Fruit fly (Drosophila melanogaster) whole organism, embryonic: ENCODE data around the gene twe.

Experiments used
- BtbVII ChIP-seq: fragments of 200-800 bp; sonication (Bioruptor generic); optimal IDR thresholded peaks from 3 replicates; lab custom pipeline; 2017; ENCODE audit warnings: missing biosample characterization, mild to moderate bottlenecking, missing genetic modification characterization
- CG10147 ChIP-seq: fragments of 200-800 bp; sonication (Bioruptor generic); optimal IDR thresholded peaks from 2 replicates; lab custom pipeline; 2019; ENCODE audit warnings: missing biosample characterization, mild to moderate bottlenecking, missing genetic modification characterization, moderate library complexity
- CG11085 ChIP-seq: fragments of 200-800 bp; sonication (Bioruptor generic); IDR thresholded peaks from 2 replicates; pipeline ENCODE4 v1.3.6; 2022; ENCODE audit warnings: missing biosample characterization, missing genetic modification characterization
- CG13296 ChIP-seq: fragments of 200-800 bp; sonication (Bioruptor generic); optimal IDR thresholded peaks from 3 replicates; lab custom pipeline; 2018; ENCODE audit warnings: missing biosample characterization, mild to moderate bottlenecking, missing genetic modification characterization
- CG13894 ChIP-seq: fragments of 200-800 bp; sonication (Bioruptor generic); optimal IDR thresholded peaks from 3 replicates; lab custom pipeline; 2018; ENCODE audit warnings: missing biosample characterization, mild to moderate bottlenecking, missing genetic modification characterization, moderate library complexity
- CG16779 ChIP-seq: fragments of 200-800 bp; sonication (Bioruptor generic); IDR thresholded peaks from 2 replicates; pipeline ENCODE4 v1.3.6; 2022; ENCODE audit warnings: missing biosample characterization, missing genetic modification characterization
- CG16815 ChIP-seq: fragments of 200-800 bp; sonication (Bioruptor generic); optimal IDR thresholded peaks from 3 replicates; lab custom pipeline; 2017; ENCODE audit warnings: missing biosample characterization, mild to moderate bottlenecking, missing genetic modification characterization
- CG17385 ChIP-seq: fragments of 200-800 bp; sonication (Bioruptor generic); optimal IDR thresholded peaks from 3 replicates; lab custom pipeline; 2018; ENCODE audit warnings: missing biosample characterization, mild to moderate bottlenecking, missing genetic modification characterization
- CG17829 ChIP-seq: fragments of 200-800 bp; optimal IDR thresholded peaks from 2 replicates; lab custom pipeline; 2019; ENCODE audit warnings: missing biosample characterization, mild to moderate bottlenecking, missing genetic modification characterization, moderate library complexity
- CG2202 ChIP-seq: fragments of 200-800 bp; sonication (Bioruptor generic); optimal IDR thresholded peaks from 2 replicates; lab custom pipeline; 2018; ENCODE audit warnings: missing biosample characterization, mild to moderate bottlenecking, missing genetic modification characterization
- CG3163 ChIP-seq: fragments of 200-800 bp; sonication (Bioruptor generic); optimal IDR thresholded peaks from 3 replicates; lab custom pipeline; 2016; ENCODE audit warnings: missing biosample characterization, missing genetic modification characterization
- CG32532 ChIP-seq: fragments of 200-800 bp; sonication (Bioruptor generic); IDR thresholded peaks from 2 replicates; pipeline ENCODE4 v1.3.6; 2022; ENCODE audit warnings: missing biosample characterization, missing genetic modification characterization
- CG3281 ChIP-seq: fragments of 200-800 bp; sonication (Bioruptor generic); optimal IDR thresholded peaks from 3 replicates; lab custom pipeline; 2017; ENCODE audit warnings: missing biosample characterization, mild to moderate bottlenecking, missing genetic modification characterization
- CG34224 ChIP-seq: fragments of 200-800 bp; sonication (Bioruptor generic); IDR thresholded peaks from 3 replicates; pipeline ENCODE4 v1.3.6; 2022; ENCODE audit warnings: missing biosample characterization, missing genetic modification characterization; ENCODE audit not compliant: partially characterized antibody
- CG3726 ChIP-seq: fragments of 200-800 bp; sonication (Bioruptor generic); IDR thresholded peaks from 3 replicates; pipeline ENCODE4, ENCODE4 v1.3.6; 2022; ENCODE audit warnings: missing biosample characterization, missing genetic modification characterization
- CG3995 ChIP-seq: fragments of 200-800 bp; sonication (Bioruptor generic); optimal IDR thresholded peaks from 3 replicates; lab custom pipeline; 2016; ENCODE audit warnings: missing biosample characterization, missing genetic modification characterization
- CG4617 ChIP-seq: fragments of 200-800 bp; sonication (Bioruptor generic); optimal IDR thresholded peaks from 3 replicates; lab custom pipeline; 2016; ENCODE audit warnings: missing biosample characterization, missing genetic modification characterization, borderline replicate concordance
- CG4854 ChIP-seq: fragments of 200-800 bp; sonication (Bioruptor generic); optimal IDR thresholded peaks from 2 replicates; lab custom pipeline; 2016; ENCODE audit warnings: missing biosample characterization, missing genetic modification characterization, inconsistent platforms
- CG5180 ChIP-seq: fragments of 200-800 bp; sonication (Bioruptor generic); optimal IDR thresholded peaks from 3 replicates; lab custom pipeline; 2017; ENCODE audit warnings: missing biosample characterization, missing genetic modification characterization, mild to moderate bottlenecking, moderate library complexity, missing genetic modification reagents
- CG6175 ChIP-seq: fragments of 200-800 bp; sonication (Bioruptor generic); IDR thresholded peaks from 3 replicates; pipeline ENCODE4 v1.3.6; 2022; ENCODE audit warnings: missing biosample characterization, missing genetic modification characterization
- CG6689 ChIP-seq: fragments of 200-800 bp; sonication (Bioruptor generic); IDR thresholded peaks from 2 replicates; pipeline ENCODE4 v1.3.6; 2022; ENCODE audit warnings: missing biosample characterization, missing genetic modification characterization
- CG8281 ChIP-seq: fragments of 200-800 bp; sonication (Bioruptor generic); optimal IDR thresholded peaks from 2 replicates; lab custom pipeline; 2018; ENCODE audit warnings: missing biosample characterization, mild to moderate bottlenecking, missing genetic modification characterization, moderate library complexity
- CG9932 ChIP-seq: fragments of 200-800 bp; sonication (Bioruptor generic); IDR thresholded peaks from 2 replicates; pipeline ENCODE4 v1.3.6; 2022; ENCODE audit warnings: missing biosample characterization, missing genetic modification characterization
- CkIIα-i1 ChIP-seq: fragments of 200-800 bp; sonication (Bioruptor generic); IDR thresholded peaks from 2 replicates; pipeline ENCODE4 v1.3.6; 2022; ENCODE audit warnings: missing biosample characterization, missing genetic modification characterization
- Dad ChIP-seq: fragments of 200-800 bp; sonication (Bioruptor generic); optimal IDR thresholded peaks from 3 replicates; lab custom pipeline; 2016; ENCODE audit warnings: missing biosample characterization, missing genetic modification characterization
- GATAe ChIP-seq: fragments of 200-800 bp; sonication (Bioruptor generic); conservative IDR thresholded peaks from 2 replicates; pipeline ENCODE4 v1.3.6; 2022; ENCODE audit warnings: missing biosample characterization, missing genetic modification characterization
- H2.0 ChIP-seq: fragments of 200-800 bp; sonication (Bioruptor generic); IDR thresholded peaks from 2 replicates; pipeline ENCODE4 v1.3.6; 2022; ENCODE audit warnings: missing biosample characterization, missing genetic modification characterization
- HLHmδ ChIP-seq: fragments of 200-800 bp; sonication (Bioruptor generic); optimal IDR thresholded peaks from 2 replicates; lab custom pipeline; 2018; ENCODE audit warnings: missing biosample characterization, mild to moderate bottlenecking, missing genetic modification characterization, moderate library complexity
- HmgZ ChIP-seq: fragments of 200-800 bp; sonication (Bioruptor generic); optimal IDR thresholded peaks from 2 replicates; lab custom pipeline; 2018; ENCODE audit warnings: missing biosample characterization, mild to moderate bottlenecking, missing genetic modification characterization
- Jarid2 ChIP-seq: fragments of 200-800 bp; sonication (Bioruptor generic); optimal IDR thresholded peaks from 3 replicates; lab custom pipeline; 2017; ENCODE audit warnings: mild to moderate bottlenecking, missing biosample characterization, missing genetic modification reagents, missing genetic modification characterization
- MBD-R2 ChIP-seq: fragments of 200-800 bp; sonication (Bioruptor generic); IDR thresholded peaks from 2 replicates; pipeline ENCODE4 v1.3.6; 2022; ENCODE audit warnings: missing biosample characterization, missing genetic modification characterization
- Poxn ChIP-seq: fragments of 200-800 bp; sonication (Bioruptor generic); IDR thresholded peaks from 2 replicates; pipeline ENCODE4 v1.3.6; 2022; ENCODE audit warnings: missing biosample characterization, missing genetic modification characterization
- Rx ChIP-seq: fragments of 200-800 bp; sonication (Bioruptor generic); IDR thresholded peaks from 2 replicates; pipeline ENCODE4 v1.3.6; 2022; ENCODE audit warnings: missing biosample characterization, missing genetic modification characterization
- Sry-δ ChIP-seq: fragments of 200-800 bp; sonication (Bioruptor generic); optimal IDR thresholded peaks from 2 replicates; lab custom pipeline; 2016; ENCODE audit warnings: missing biosample characterization, missing genetic modification characterization
- ase ChIP-seq: fragments of 200-800 bp; sonication (Bioruptor generic); IDR thresholded peaks from 3 replicates; pipeline ENCODE4 v1.3.6; 2022; ENCODE audit warnings: missing biosample characterization, missing genetic modification characterization
- bbx ChIP-seq: fragments of 200-800 bp; sonication (Bioruptor generic); IDR thresholded peaks from 2 replicates; pipeline ENCODE4 v1.3.6; 2022; ENCODE audit warnings: missing biosample characterization, missing genetic modification characterization; ENCODE audit not compliant: partially characterized antibody
- chm ChIP-seq: fragments of 200-800 bp; sonication (Bioruptor generic); IDR thresholded peaks from 2 replicates; pipeline ENCODE4 v1.3.6; 2022; ENCODE audit warnings: missing biosample characterization, missing genetic modification characterization
- disco-r ChIP-seq: fragments of 200-800 bp; sonication (Bioruptor generic); optimal IDR thresholded peaks from 2 replicates; lab custom pipeline; 2016; ENCODE audit warnings: missing biosample characterization, missing genetic modification characterization
- fd102C ChIP-seq: fragments of 200-800 bp; sonication (Bioruptor generic); optimal IDR thresholded peaks from 2 replicates; lab custom pipeline; 2018; ENCODE audit warnings: missing biosample characterization, mild to moderate bottlenecking, missing genetic modification characterization, moderate library complexity
- gem ChIP-seq: fragments of 200-800 bp; sonication (Bioruptor generic); optimal IDR thresholded peaks from 2 replicates; lab custom pipeline; 2019; ENCODE audit warnings: missing biosample characterization, mild to moderate bottlenecking, missing genetic modification characterization, moderate library complexity
- gfzf ChIP-seq: fragments of 200-800 bp; sonication (Bioruptor generic); optimal IDR thresholded peaks from 2 replicates; lab custom pipeline; 2016; ENCODE audit warnings: missing biosample characterization, mild to moderate bottlenecking, missing genetic modification characterization, moderate library complexity
- hbn ChIP-seq: fragments of 200-800 bp; sonication (Bioruptor generic); IDR thresholded peaks from 2 replicates; pipeline ENCODE4 v1.3.6; 2022; ENCODE audit warnings: missing biosample characterization, missing genetic modification characterization; ENCODE audit not compliant: partially characterized antibody
- knrl ChIP-seq: fragments of 200-800 bp; sonication (Bioruptor generic); IDR thresholded peaks from 3 replicates; pipeline ENCODE4 v1.3.6; 2022; ENCODE audit warnings: missing biosample characterization, missing genetic modification characterization; ENCODE audit not compliant: partially characterized antibody
- maf-S ChIP-seq: fragments of 200-800 bp; sonication (Bioruptor generic); optimal IDR thresholded peaks from 2 replicates; lab custom pipeline; 2016; ENCODE audit warnings: missing biosample characterization, missing genetic modification characterization
- repo ChIP-seq: fragments of 200-800 bp; sonication (Bioruptor generic); optimal IDR thresholded peaks from 2 replicates; lab custom pipeline; 2016; ENCODE audit warnings: missing biosample characterization, missing genetic modification characterization
- seq ChIP-seq: fragments of 200-800 bp; sonication (Bioruptor generic); IDR thresholded peaks from 2 replicates; pipeline ENCODE4 v1.3.6; 2022; ENCODE audit warnings: missing biosample characterization, missing genetic modification characterization
- sqz ChIP-seq: fragments of 200-800 bp; sonication (Bioruptor generic); optimal IDR thresholded peaks from 3 replicates; lab custom pipeline; 2018; ENCODE audit warnings: missing biosample characterization, mild to moderate bottlenecking, missing genetic modification characterization
- tll ChIP-seq, 2 experiments: fragments of 200-800 bp in 1 of 2; fragments of >200 bp in 1 of 2; sonication (Bioruptor generic) in 1 of 2; optimal IDR thresholded peaks; 2 replicates each; lab custom pipeline; 2017 to 2019; ENCODE audit warnings: missing biosample characterization in 2 of 2, missing genetic modification characterization in 2 of 2, mild to moderate bottlenecking in 1 of 2, moderate library complexity in 1 of 2
- wek ChIP-seq: fragments of 200-800 bp; sonication (Bioruptor generic); optimal IDR thresholded peaks from 3 replicates; lab custom pipeline; 2018; ENCODE audit warnings: missing biosample characterization, mild to moderate bottlenecking, missing genetic modification characterization, moderate library complexity

Gene twe

DNA sequence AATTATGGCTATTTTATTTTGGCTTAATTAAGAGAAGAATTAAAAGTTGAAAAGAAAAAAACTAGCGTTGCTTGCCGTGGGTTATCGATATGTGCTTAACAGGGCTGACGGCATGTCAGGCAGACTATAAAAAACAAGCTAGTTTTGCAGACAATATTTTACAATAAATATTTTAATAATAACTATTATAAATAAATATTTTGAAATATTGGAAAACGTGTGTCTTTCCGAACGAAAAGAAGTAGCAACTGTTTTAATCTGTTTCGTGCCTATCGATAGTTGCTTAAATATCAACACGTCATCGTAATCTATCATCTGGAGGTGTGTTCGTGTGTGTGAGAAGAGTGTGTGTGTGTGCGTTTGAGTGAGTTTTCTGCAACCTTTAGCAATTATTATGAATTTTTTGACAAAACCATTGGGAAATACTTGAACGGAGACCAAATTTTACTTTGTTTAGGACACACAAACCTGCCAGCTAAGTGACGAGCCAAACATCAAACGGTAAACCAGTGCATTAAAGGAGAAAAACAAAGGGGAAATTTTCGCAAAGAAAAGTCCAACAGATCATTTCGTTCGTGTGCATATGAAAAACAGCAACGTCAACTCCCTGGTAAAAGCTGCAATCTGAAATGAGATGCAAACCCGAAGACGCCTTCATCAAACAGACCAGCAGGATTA lies 45.5 kb upstream of the twe start, which contains the start of the genes CG5861 and Syx5 (continued):
- peak; percentile 18 for TF ChIP-seq CG3995 (GFP tag; lab: Kevin White, UChicago)
- peak; percentile 86 for TF ChIP-seq HmgZ (tag; lab: Kevin White, UChicago)
- peak; percentile 80 for TF ChIP-seq CG10147 (GFP tag; lab: Kevin White, UChicago)
- no peak for TF ChIP-seq wek (GFP tag; lab: Kevin White, UChicago)
- TF ChIP-seq CG2202 (tag; lab: Kevin White, UChicago) = peak; percentile 18
- TF ChIP-seq CG6689 = peak; percentile 29; the same call in 1 of the 2 replicates
- TF ChIP-seq CkIIα-i1 (GFP tag; lab: Robert Waterston, UW) = no peak
- TF ChIP-seq HLHmδ (GFP tag; lab: Kevin White, UChicago) = no peak
- TF ChIP-seq knrl (GFP tag; lab: Robert Waterston, UW) = peak; percentile 88
- no peak for TF ChIP-seq Poxn (GFP tag; lab: Robert Waterston, UW)
- TF ChIP-seq bbx (GFP tag; lab: Robert Waterston, UW) = no peak; the same call in none of the 2 replicates
- TF ChIP-seq CG16779 (GFP tag; lab: Robert Waterston, UW) = no peak
- no peak for TF ChIP-seq seq
- peak; percentile 76 for TF ChIP-seq gem (tag; lab: Kevin White, UChicago)
- TF ChIP-seq tll (GFP tag; optimal IDR thresholded peaks at IDR 0.05; lab: Kevin White, UChicago) = no peak
- peak; percentile 58 for TF ChIP-seq Sry-δ (GFP tag; lab: Kevin White, UChicago)
- peak; percentile 64 for TF ChIP-seq CG11085 (GFP tag; lab: Robert Waterston, UW)
- TF ChIP-seq sqz (GFP tag; lab: Kevin White, UChicago) = peak; percentile 88
- TF ChIP-seq Dad (GFP tag; lab: Kevin White, UChicago) = no peak
- TF ChIP-seq CG13894 (tag; lab: Kevin White, UChicago) = no peak
- TF ChIP-seq chm (GFP tag; lab: Robert Waterston, UW) = no peak
- TF ChIP-seq CG32532 (GFP tag; lab: Robert Waterston, UW) = peak; percentile 78; the same call in 1 of the 2 replicates
- TF ChIP-seq CG4617 (GFP tag; lab: Kevin White, UChicago) = peak; percentile 61
- TF ChIP-seq H2.0 (GFP tag; lab: Robert Waterston, UW) = no peak
- no peak for TF ChIP-seq gfzf (GFP tag; lab: Kevin White, UChicago)
- TF ChIP-seq GATAe (GFP tag; lab: Robert Waterston, UW) = 0 out of 2 replicates have a peak, but pooled peaks have one; percentile 30
- TF ChIP-seq CG16815 (GFP tag; lab: Kevin White, UChicago) = no peak
- TF ChIP-seq CG17385 = peak; percentile 46
- TF ChIP-seq maf-S (GFP tag; lab: Kevin White, UChicago) = no peak
- TF ChIP-seq CG3726 (GFP tag; lab: Robert Waterston, UW) = no peak
- no peak for TF ChIP-seq CG8281 (tag; lab: Kevin White, UChicago)
- no peak for TF ChIP-seq ase (GFP tag; lab: Robert Waterston, UW)
- no peak for TF ChIP-seq CG3163 (GFP tag; lab: Kevin White, UChicago)
- TF ChIP-seq CG5180 = no peak
- TF ChIP-seq CG13296 = peak; percentile 63
- no peak for TF ChIP-seq repo
- TF ChIP-seq BtbVII (GFP tag; lab: Kevin White, UChicago) = peak; percentile 38
- no peak for TF ChIP-seq CG6175
- TF ChIP-seq Rx (GFP tag; lab: Robert Waterston, UW) = no peak
- TF ChIP-seq MBD-R2 (GFP tag; lab: Robert Waterston, UW) = peak; percentile 87
- TF ChIP-seq CG34224 = peak; percentile 92
- TF ChIP-seq disco-r (GFP tag; lab: Kevin White, UChicago) = no peak
- no peak for TF ChIP-seq fd102C (GFP tag; lab: Kevin White, UChicago)
- peak; percentile 88 for TF ChIP-seq CG9932 (GFP tag; lab: Robert Waterston, UW)
- peak; percentile 91 for TF ChIP-seq hbn (GFP tag; lab: Robert Waterston, UW)
- TF ChIP-seq CG17829 (tag; lab: Kevin White, UChicago) = peak; percentile 80
- TF ChIP-seq Jarid2 = no peak
- peak; percentile 61 for TF ChIP-seq CG3281 (GFP tag; lab: Kevin White, UChicago)
- no peak for TF ChIP-seq CG4854
